Fruit fly (Drosophila melanogaster) whole organism, wandering third instar larva: ENCODE measurements around the gene CG17917.

Source experiments
- Abd-B ChIP-seq: fragments of >200 bp; optimal IDR thresholded peaks from 2 replicates; lab custom pipeline; 2017; ENCODE audit warnings: missing biosample characterization, missing genetic modification characterization
- CG32264 ChIP-seq: fragments of 200-800 bp; sonication (Bioruptor generic); optimal IDR thresholded peaks from 2 replicates; lab custom pipeline; 2016; ENCODE audit warnings: missing biosample characterization, missing genetic modification characterization
- CrebA ChIP-seq: fragments of 200-800 bp; sonication (Bioruptor generic); optimal IDR thresholded peaks from 2 replicates; lab custom pipeline; 2016; ENCODE audit warnings: missing biosample characterization, mild to moderate bottlenecking, missing genetic modification characterization, borderline replicate concordance
- Dif ChIP-seq: fragments of 200-275, 200-300 bp; sonication (Bioruptor generic); optimal IDR thresholded peaks from 2 replicates; lab custom pipeline; 2018; ENCODE audit warnings: missing biosample characterization, missing genetic modification characterization; ENCODE audit not compliant: partially characterized antibody
- Hnf4 ChIP-seq: fragments of 200-800 bp; sonication (Bioruptor generic); optimal IDR thresholded peaks from 2 replicates; lab custom pipeline; 2016; ENCODE audit warnings: missing biosample characterization, mild to moderate bottlenecking, missing genetic modification characterization
- Hr83 ChIP-seq: fragments of 200-300 bp; sonication (Bioruptor generic); optimal IDR thresholded peaks from 2 replicates; lab custom pipeline; 2016; ENCODE audit warnings: missing biosample characterization, mild to moderate bottlenecking, missing genetic modification characterization, moderate library complexity; ENCODE audit not compliant: poor library complexity, severe bottlenecking
- Jra ChIP-seq: sonication (Bioruptor generic); optimal IDR thresholded peaks from 2 replicates; lab custom pipeline; 2016; ENCODE audit warnings: missing biosample characterization, missing genetic modification characterization
- Myc ChIP-seq: fragments of >200 bp; optimal IDR thresholded peaks from 2 replicates; lab custom pipeline; 2017
- N ChIP-seq: fragments of >200 bp; optimal IDR thresholded peaks from 2 replicates; lab custom pipeline; 2018; ENCODE audit warnings: missing biosample characterization, missing external identifiers, missing genetic modification characterization
- OdsH ChIP-seq: fragments of 200-800 bp; sonication (Bioruptor generic); optimal IDR thresholded peaks from 2 replicates; lab custom pipeline; 2016; ENCODE audit warnings: missing biosample characterization, mild to moderate bottlenecking, missing genetic modification characterization
- Rel ChIP-seq, 2 experiments: fragments of 200-800 bp; sonication (Bioruptor generic) in 1 of 2; optimal IDR thresholded peaks; 2 replicates in 1 of 2; 3 replicates in 1 of 2; lab custom pipeline; 2016 to 2019; ENCODE audit warnings: mild to moderate bottlenecking in 2 of 2, missing biosample characterization in 2 of 2, missing genetic modification characterization in 2 of 2, moderate library complexity in 1 of 2
- Sp1 ChIP-seq: fragments of 200-800 bp; sonication (Bioruptor generic); optimal IDR thresholded peaks from 3 replicates; lab custom pipeline; 2019; ENCODE audit warnings: missing biosample characterization, mild to moderate bottlenecking, missing genetic modification characterization, moderate library complexity
- brk ChIP-seq: fragments of 200-800 bp; sonication (Bioruptor generic); optimal IDR thresholded peaks from 2 replicates; lab custom pipeline; 2016; ENCODE audit warnings: missing biosample characterization, mild to moderate bottlenecking, missing genetic modification characterization
- foxo ChIP-seq, 2 experiments: fragments of 200-800 bp; sonication (Bioruptor generic); optimal IDR thresholded peaks; 2 replicates in 1 of 2; 3 replicates in 1 of 2; lab custom pipeline; 2016 to 2017; ENCODE audit warnings: missing biosample characterization in 2 of 2, missing genetic modification characterization in 2 of 2
- h ChIP-seq: fragments of 200-800 bp; sonication (Bioruptor generic); optimal IDR thresholded peaks from 3 replicates; lab custom pipeline; 2016; ENCODE audit warnings: missing biosample characterization, mild to moderate bottlenecking, missing genetic modification characterization
- jim ChIP-seq: fragments of 175-275, 200-325 bp; sonication (Bioruptor generic); optimal IDR thresholded peaks from 2 replicates; lab custom pipeline; 2016; ENCODE audit warnings: missing biosample characterization, mild to moderate bottlenecking, missing genetic modification characterization
- psq ChIP-seq: fragments of 200-800 bp; sonication (Bioruptor generic); optimal IDR thresholded peaks from 3 replicates; lab custom pipeline; 2017; ENCODE audit warnings: missing biosample characterization, mild to moderate bottlenecking, missing genetic modification characterization, moderate library complexity
- rgr ChIP-seq: fragments of 200-800 bp; sonication (Bioruptor generic); optimal IDR thresholded peaks from 3 replicates; lab custom pipeline; 2016; ENCODE audit warnings: missing biosample characterization, mild to moderate bottlenecking, missing genetic modification characterization
- sage ChIP-seq: fragments of 200-800 bp; sonication (Bioruptor generic); optimal IDR thresholded peaks from 2 replicates; lab custom pipeline; 2016; ENCODE audit warnings: missing biosample characterization, mild to moderate bottlenecking, missing genetic modification characterization
- tai ChIP-seq: sonication (Bioruptor generic); optimal IDR thresholded peaks from 2 replicates; lab custom pipeline; 2016; ENCODE audit warnings: missing biosample characterization, missing genetic modification characterization

Gene CG17917

dm6 chr3R:6382733-6383465, 41.1 kb downstream of the CG17917 start, which contains the start of gene gzl:
Gene gzl (plus strand): TSS chr3R:6382914.
- TF ChIP-seq Sp1 (GFP tag; lab: Kevin White, UChicago) (no peak), brk (GFP tag; lab: Kevin White, UChicago) (no peak), Hr83 (GFP tag; lab: Kevin White, UChicago) (peak; percentile 14), h (peak; percentile 28), sage (GFP tag; lab: Kevin White, UChicago) (peak; percentile 17), Jra (peak; percentile 51), rgr (GFP tag; lab: Kevin White, UChicago) (peak; percentile 11), N (GFP tag; lab: Kevin White, UChicago) (peak; percentile 51)

DNA sequence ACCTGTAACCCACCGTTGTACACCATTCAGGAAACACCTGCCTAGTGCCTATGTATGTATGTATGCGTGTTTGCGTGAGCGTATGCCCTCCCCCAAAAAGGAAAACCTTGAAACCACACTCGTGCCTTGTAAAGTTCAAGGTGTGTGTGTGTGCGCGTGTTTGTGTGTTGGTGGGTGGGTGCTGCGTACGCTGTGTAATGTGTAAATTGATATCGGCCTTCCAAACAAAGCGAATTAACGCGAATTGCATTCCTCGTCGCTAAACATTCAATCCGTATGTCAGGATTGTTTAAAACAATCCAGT, 41.6 kb downstream of the CG17917 start:
- TF ChIP-seq Abd-B (no peak), Hnf4 (GFP tag; lab: Kevin White, UChicago) (no peak), Rel (GFP tag; optimal IDR thresholded peaks at IDR 0.05; lab: Kevin White, UChicago) (no peak), Rel (tag; optimal IDR thresholded peaks at IDR 0.05; lab: Kevin White, UChicago) (no peak), N (GFP tag; lab: Kevin White, UChicago) (no peak), Myc (lab: Kevin White, UChicago) (no peak), jim (GFP tag; lab: Kevin White, UChicago) (no peak), Dif (GFP tag; lab: Kevin White, UChicago) (no peak), CrebA (no peak), tai (GFP tag; lab: Kevin White, UChicago) (no peak)

DNA sequence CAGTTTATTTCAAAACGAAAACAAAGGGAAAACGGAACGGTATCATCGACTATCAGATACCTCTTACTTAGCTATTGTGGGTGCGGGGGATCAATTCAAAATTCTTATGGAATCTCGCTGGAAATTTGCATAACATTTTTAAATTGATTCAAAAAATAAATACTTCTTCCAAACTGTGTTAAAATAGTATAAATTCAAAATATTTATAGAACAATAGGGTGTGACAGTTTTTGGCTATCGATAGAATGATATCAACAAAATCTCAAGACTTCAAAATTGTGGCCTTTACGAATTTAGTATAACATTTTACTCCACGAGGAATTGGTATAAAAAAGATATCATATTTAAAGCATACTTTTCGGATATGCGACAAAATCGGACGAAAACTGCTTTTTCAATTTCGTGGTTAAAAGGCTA, 46.7 kb downstream of the CG17917 start:
- TF ChIP-seq foxo (GFP tag; optimal IDR thresholded peaks at IDR 0.05; lab: Kevin White, UChicago): peak in 1 of 2 experiments; percentile 7
- peak; percentile 0 for TF ChIP-seq Hnf4 (GFP tag; lab: Kevin White, UChicago)
- TF ChIP-seq Myc (lab: Kevin White, UChicago): peak; percentile 20
- TF ChIP-seq CG32264 (GFP tag; lab: Kevin White, UChicago): no peak
- TF ChIP-seq OdsH (GFP tag; lab: Kevin White, UChicago): no peak
- no peak for TF ChIP-seq Dif (GFP tag; lab: Kevin White, UChicago)
- TF ChIP-seq psq (GFP tag; lab: Kevin White, UChicago): no peak
- peak; percentile 4 for TF ChIP-seq sage (GFP tag; lab: Kevin White, UChicago)
